Worm (Caenorhabditis elegans): ENCODE results near the gene wrt-10.

DNA sequence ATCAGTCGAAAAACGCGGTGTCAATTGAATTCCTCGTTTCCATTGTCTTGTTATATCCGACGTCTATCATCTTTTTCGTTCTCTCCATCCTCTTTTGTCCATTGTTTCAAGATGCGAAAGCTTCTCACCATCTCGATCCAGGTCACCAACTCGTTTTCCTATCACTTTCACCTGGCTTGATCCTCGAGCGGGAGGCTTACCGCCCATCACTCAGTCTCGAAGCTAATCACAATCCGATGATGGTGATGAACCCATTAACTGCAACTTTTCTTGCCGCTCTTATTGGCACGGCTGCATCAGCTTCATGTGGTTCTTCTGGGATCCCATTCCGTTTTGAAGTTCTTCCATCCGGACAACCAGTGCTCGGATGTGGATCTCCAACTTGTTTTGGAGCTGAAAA is 3.4 kb downstream of the wrt-10 start, which contains the start of gene wrt-1:
- TF ChIP-seq pes-1 (GFP tag; IDR thresholded peaks at IDR 0.05) (no peak), hnd-1 (tag; optimal IDR thresholded peaks at IDR 0.05) (no peak), hmbx-1 (tag; optimal IDR thresholded peaks at IDR 0.05) (no peak), ama-1 (optimal IDR thresholded peaks at IDR 0.05) (no peak), hmg-4 (GFP tag; optimal IDR thresholded peaks at IDR 0.05) (no peak)

Data from whole organism, early embryonic.